Fruit fly (Drosophila melanogaster): Measurements from ENCODE around the gene Eig71Ee.

Gene Eig71Ee

DNA sequence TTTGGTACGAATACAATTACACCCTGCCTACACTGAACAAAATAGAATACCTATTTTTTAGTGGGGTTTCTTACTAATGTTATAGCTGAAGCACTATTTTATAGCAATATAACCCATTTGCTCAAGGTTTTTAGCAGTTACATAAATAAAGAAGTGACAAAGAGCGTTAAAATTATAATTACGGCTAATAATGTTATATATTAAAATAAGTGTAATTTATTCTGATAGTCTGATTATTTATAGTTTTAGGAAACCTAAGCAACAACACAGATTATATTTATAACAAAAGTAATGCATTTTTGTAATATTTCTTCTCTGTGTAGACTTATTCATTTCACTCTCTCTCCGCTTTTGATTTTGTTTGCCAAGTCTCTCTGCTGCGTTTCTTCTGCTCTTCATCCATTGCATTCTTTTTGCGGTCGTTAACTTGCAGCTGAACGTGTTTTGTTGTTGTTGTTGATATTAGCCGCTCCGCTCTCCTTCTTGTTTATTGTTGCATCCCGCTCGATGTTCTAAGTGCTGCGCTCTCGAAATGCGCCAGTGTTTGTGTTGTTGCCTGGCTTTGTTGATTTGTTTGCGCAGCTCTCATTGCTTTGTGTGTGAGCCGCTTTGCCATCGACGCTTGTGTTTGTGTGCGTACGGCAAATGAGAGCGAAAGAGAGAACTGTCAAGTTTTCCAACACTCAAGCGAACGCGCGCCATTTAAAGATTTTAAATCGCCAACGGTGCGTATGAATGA, 30.0 kb downstream of the Eig71Ee start (continued):
- TF ChIP-seq ab (GFP tag; optimal IDR thresholded peaks at IDR 0.05), result no peak
- peak; percentile 75 for TF ChIP-seq H2.0 (GFP tag; IDR thresholded peaks at IDR 0.05)
- TF ChIP-seq al (GFP tag; IDR thresholded peaks at IDR 0.05), result peak; percentile 88
- peak; percentile 23 to 65 for TF ChIP-seq chif (GFP tag; optimal IDR thresholded peaks at IDR 0.05)
- TF ChIP-seq lilli (GFP tag; optimal IDR thresholded peaks at IDR 0.05), result peak; percentile 55
- peak; percentile 79 for TF ChIP-seq CG8281 (tag; optimal IDR thresholded peaks at IDR 0.05)
- TF ChIP-seq seq (GFP tag; IDR thresholded peaks at IDR 0.05), result peak; percentile 69
- TF ChIP-seq unpg (GFP tag; optimal IDR thresholded peaks at IDR 0.05), result peak; percentile 94
- TF ChIP-seq CG11504 (tag; optimal IDR thresholded peaks at IDR 0.05), result peak; percentile 96
- TF ChIP-seq trh (GFP tag; optimal IDR thresholded peaks at IDR 0.05), result peak; percentile 59
- TF ChIP-seq bbx (GFP tag; IDR thresholded peaks at IDR 0.05; ENCODE audit: partially characterized antibody), result no peak
- peak; percentile 88 for TF ChIP-seq oc (tag; optimal IDR thresholded peaks at IDR 0.05)
- peak; percentile 48 for TF ChIP-seq CG17912 (GFP tag; optimal IDR thresholded peaks at IDR 0.05)
- TF ChIP-seq CG17829 (tag; optimal IDR thresholded peaks at IDR 0.05), result peak; percentile 91
- TF ChIP-seq Bgb (GFP tag; IDR thresholded peaks at IDR 0.05; ENCODE audit: partially characterized antibody), result no peak
- TF ChIP-seq CG13287 (GFP tag; IDR thresholded peaks at IDR 0.05; ENCODE audit: partially characterized antibody), result no peak; the same call in 1 of the 2 replicates
- TF ChIP-seq Drgx (GFP tag; IDR thresholded peaks at IDR 0.05), result peak; percentile 90
- TF ChIP-seq Dad (GFP tag; optimal IDR thresholded peaks at IDR 0.05), result no peak
- no peak for TF ChIP-seq Dip2 (GFP tag; IDR thresholded peaks at IDR 0.05)
- peak in 1 of 3 experiments; percentile 74 for TF ChIP-seq Stat92E (GFP tag; optimal IDR thresholded peaks at IDR 0.05)
- peak; percentile 89 for TF ChIP-seq az2 (GFP tag; optimal IDR thresholded peaks at IDR 0.05)
- TF ChIP-seq CG12659 (GFP tag; optimal IDR thresholded peaks at IDR 0.05), result peak; percentile 91
- TF ChIP-seq CG34224 (GFP tag; IDR thresholded peaks at IDR 0.05; ENCODE audit: partially characterized antibody), result no peak
- peak in 1 of 2 experiments; percentile 84 for TF ChIP-seq Hr78 (GFP tag; optimal IDR thresholded peaks at IDR 0.05)
- peak; percentile 85 for TF ChIP-seq Atf6 (GFP tag; IDR thresholded peaks at IDR 0.05)
- peak; percentile 89 for TF ChIP-seq CG11695 (GFP tag; IDR thresholded peaks at IDR 0.05)
- peak; percentile 57; the same call in 1 of the 3 replicates for TF ChIP-seq so (GFP tag; IDR thresholded peaks at IDR 0.05)
- no peak for TF ChIP-seq CG10321 (GFP tag; IDR thresholded peaks at IDR 0.05)
- TF ChIP-seq CG11456 (GFP tag; IDR thresholded peaks at IDR 0.05), result no peak; the same call in 2 of the 3 replicates
- no peak for TF ChIP-seq Doc3 (GFP tag; IDR thresholded peaks at IDR 0.05; ENCODE audit: partially characterized antibody)
- TF ChIP-seq CG8290 (GFP tag; optimal IDR thresholded peaks at IDR 0.05), result peak; percentile 70
- peak in 1 of 2 experiments; percentile 28 for TF ChIP-seq CG8290 (tag; optimal IDR thresholded peaks at IDR 0.05)
- peak; percentile 84 for TF ChIP-seq CG6683 (GFP tag; optimal IDR thresholded peaks at IDR 0.05)
- TF ChIP-seq hb (GFP tag; IDR thresholded peaks at IDR 0.05; ENCODE audit: partially characterized antibody), result no peak
- TF ChIP-seq E2f1 (GFP tag; IDR thresholded peaks at IDR 0.05), result peak; percentile 83
- peak; percentile 78 for TF ChIP-seq ranshi (GFP tag; IDR thresholded peaks at IDR 0.05)
- TF ChIP-seq en (GFP tag; optimal IDR thresholded peaks at IDR 0.05), result no peak
- TF ChIP-seq CG8359 (GFP tag; optimal IDR thresholded peaks at IDR 0.05; ENCODE audit: borderline replicate concordance), result peak; percentile 56
- peak; percentile 88 for TF ChIP-seq Fer3 (tag; optimal IDR thresholded peaks at IDR 0.05)
- TF ChIP-seq sim (GFP tag; IDR thresholded peaks at IDR 0.05), result peak; percentile 69; the same call in 1 of the 2 replicates
- peak; percentile 53 to 64 for TF ChIP-seq Pdp1 (GFP tag; optimal IDR thresholded peaks at IDR 0.05)
- TF ChIP-seq Vsx1 (GFP tag; optimal IDR thresholded peaks at IDR 0.05), result peak; percentile 87
